Worm (Caenorhabditis elegans) whole organism, L4/young adult: ENCODE results near the gene atg-7.

Source experiments
- W03F9.2 ChIP-seq: fragments of 150-350 bp; optimal IDR thresholded peaks from 2 replicates; lab custom pipeline; 2014; ENCODE audit warnings: missing biosample characterization, missing genetic modification characterization
- dao-5 ChIP-seq: sonication (generic microtip); optimal IDR thresholded peaks from 2 replicates; lab custom pipeline; 2016; ENCODE audit warnings: missing genotype, missing genetic modification characterization, moderate library complexity, missing compliant biosample characterization
- him-1 ChIP-seq: sonication (generic microtip); optimal IDR thresholded peaks from 2 replicates; lab custom pipeline; 2016; ENCODE audit warnings: missing genotype, missing genetic modification reagents, missing genetic modification characterization, missing compliant biosample characterization

DNA sequence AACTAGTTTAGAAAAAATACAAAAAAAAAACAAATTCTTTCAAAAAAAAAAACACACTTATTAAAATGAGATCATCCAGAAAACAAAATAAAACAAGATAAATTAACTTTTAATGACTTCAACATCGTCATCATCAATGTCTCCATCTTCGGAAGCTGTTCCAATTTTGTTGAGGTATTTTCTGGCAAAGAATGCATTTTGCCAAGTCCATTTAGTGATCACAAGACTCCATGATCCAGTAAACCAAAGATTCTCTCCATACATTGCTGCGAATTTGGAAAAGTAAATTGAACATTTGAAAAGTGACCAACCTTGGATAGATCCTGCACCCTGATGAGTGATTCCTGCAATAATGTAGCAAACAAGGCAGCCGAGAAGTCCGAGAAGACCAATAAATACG, 50.7 kb downstream of the atg-7 start:
- no peak for TF ChIP-seq W03F9.2
- no peak for TF ChIP-seq him-1 (tag; lab: Kevin White, UChicago)
- TF ChIP-seq dao-5, result no peak
